Worm (Caenorhabditis elegans) whole organism, early embryonic: Measurements from ENCODE around the gene frpr-13.

Experiments
- ama-1 ChIP-seq: fragments of 150-350 bp; optimal IDR thresholded peaks from 2 replicates; lab custom pipeline; 2014
- hmbx-1 ChIP-seq: sonication (generic microtip); optimal IDR thresholded peaks from 2 replicates; lab custom pipeline; 2016; ENCODE audit warnings: mild to moderate bottlenecking, missing genetic modification characterization, missing compliant biosample characterization
- sea-1 ChIP-seq: fragments of 200-800 bp; sonication (Bioruptor generic); conservative IDR thresholded peaks from 2 replicates; pipeline ENCODE4 v1.3.6; 2022; ENCODE audit warnings: missing genetic modification characterization, missing compliant biosample characterization

ce11 chrV:8935104-8935503 is 36.2 kb downstream of the frpr-13 start:
- TF ChIP-seq ama-1 (lab: Kevin White, UChicago) (no peak), sea-1 (GFP tag; lab: Robert Waterston, UW) (no peak), hmbx-1 (tag; lab: Kevin White, UChicago) (no peak)
